Fruit fly (Drosophila melanogaster): ENCODE data around the gene Prosbeta2R1.

- TF ChIP-seq CG6163 (GFP tag; IDR thresholded peaks at IDR 0.05), result no peak
- no peak for TF ChIP-seq fd59A (GFP tag; optimal IDR thresholded peaks at IDR 0.05)
- TF ChIP-seq CG16779 (tag; optimal IDR thresholded peaks at IDR 0.05), result no peak
- TF ChIP-seq CG3032 (tag; optimal IDR thresholded peaks at IDR 0.05), result no peak
- TF ChIP-seq CG8119 (GFP tag; IDR thresholded peaks at IDR 0.05), result no peak
- no peak for TF ChIP-seq net (GFP tag; optimal IDR thresholded peaks at IDR 0.05)
- no peak for TF ChIP-seq CG8319 (GFP tag; optimal IDR thresholded peaks at IDR 0.05)
- no peak for TF ChIP-seq svp (GFP tag)
- TF ChIP-seq Ets96B (tag; optimal IDR thresholded peaks at IDR 0.05), result no peak
- TF ChIP-seq Sox102F (GFP tag; optimal IDR thresholded peaks at IDR 0.05), result no peak
Measured at dm6 chrX:5804377-5804776, 4.4 kb upstream of the Prosbeta2R1 start, which contains the start of gene Cpr5C.
